Fruit fly (Drosophila melanogaster): ENCODE measurements around the gene CG33500.
A peak's percentile ranks its signal among the peaks of the same experiment; 100 is the strongest.

Gene CG33500

dm6 chr3L:11551949-11552348, 43.5 kb downstream of the CG33500 start (continued):
- TF ChIP-seq Stat92E (GFP tag; optimal IDR thresholded peaks at IDR 0.05), result no peak
- TF ChIP-seq Mad (GFP tag; optimal IDR thresholded peaks at IDR 0.05), result no peak
- 0 out of 2 replicates have a peak, but pooled peaks have one; percentile 18 for TF ChIP-seq CG17328 (GFP tag; IDR thresholded peaks at IDR 0.05)
- 0 out of 2 replicates have a peak, but pooled peaks have one; percentile 9 for TF ChIP-seq ttk (GFP tag; IDR thresholded peaks at IDR 0.05)
- TF ChIP-seq CG15269 (tag; optimal IDR thresholded peaks at IDR 0.05), result peak; percentile 30
- no peak for TF ChIP-seq nau (GFP tag; optimal IDR thresholded peaks at IDR 0.05)
- TF ChIP-seq insv (GFP tag; optimal IDR thresholded peaks at IDR 0.05), result no peak
- no peak for TF ChIP-seq TFAM (GFP tag; optimal IDR thresholded peaks at IDR 0.05)
- TF ChIP-seq Dll (GFP tag; IDR thresholded peaks at IDR 0.05; ENCODE audit: partially characterized antibody), result no peak
- TF ChIP-seq slbo (GFP tag; IDR thresholded peaks at IDR 0.05), result 0 out of 2 replicates have a peak, but pooled peaks have one; percentile 29
- no peak for TF ChIP-seq Dbx (GFP tag; IDR thresholded peaks at IDR 0.05)
- peak; percentile 41 for TF ChIP-seq ATbp (GFP tag; optimal IDR thresholded peaks at IDR 0.05)
- TF ChIP-seq CG32532 (GFP tag; IDR thresholded peaks at IDR 0.05), result no peak; the same call in 1 of the 2 replicates
- TF ChIP-seq CG3847 (GFP tag; IDR thresholded peaks at IDR 0.05), result no peak
- no peak for TF ChIP-seq Deaf1 (tag; optimal IDR thresholded peaks at IDR 0.05)
- no peak; the same call in 1 of the 2 replicates for TF ChIP-seq esg (GFP tag; conservative IDR thresholded peaks at IDR 0.05)
- TF ChIP-seq NFAT (GFP tag; IDR thresholded peaks at IDR 0.05), result no peak
- no peak for TF ChIP-seq gce (GFP tag; IDR thresholded peaks at IDR 0.05)
- TF ChIP-seq stc (GFP tag; IDR thresholded peaks at IDR 0.05), result no peak
- no peak for TF ChIP-seq CG7271 (tag; optimal IDR thresholded peaks at IDR 0.05)
- peak; percentile 68 for TF ChIP-seq Blimp-1 (GFP tag; optimal IDR thresholded peaks at IDR 0.05)
- no peak for TF ChIP-seq lov (optimal IDR thresholded peaks at IDR 0.05)
- no peak for TF ChIP-seq lov (GFP tag; IDR thresholded peaks at IDR 0.05)
- TF ChIP-seq CG18619 (GFP tag; optimal IDR thresholded peaks at IDR 0.05), result no peak
- TF ChIP-seq Ravus (GFP tag; IDR thresholded peaks at IDR 0.05), result no peak
- TF ChIP-seq CG10431 (GFP tag; optimal IDR thresholded peaks at IDR 0.05), result no peak
- TF ChIP-seq CG6765 (GFP tag; optimal IDR thresholded peaks at IDR 0.05), result no peak
- peak; percentile 53 for TF ChIP-seq phol (tag; optimal IDR thresholded peaks at IDR 0.05)
- TF ChIP-seq sens (GFP tag), result peak; percentile 87
- TF ChIP-seq CG10267 (tag; optimal IDR thresholded peaks at IDR 0.05), result peak; percentile 36
- TF ChIP-seq crc (GFP tag; optimal IDR thresholded peaks at IDR 0.05), result no peak
- 0 out of 2 replicates have a peak, but pooled peaks have one; percentile 12 for TF ChIP-seq CG7372 (GFP tag; IDR thresholded peaks at IDR 0.05)
- peak; percentile 22 for TF ChIP-seq CG10462 (GFP tag; optimal IDR thresholded peaks at IDR 0.05)
- no peak for TF ChIP-seq slou (GFP tag; optimal IDR thresholded peaks at IDR 0.05)
- peak; percentile 41 for TF ChIP-seq fd96Cb (tag; optimal IDR thresholded peaks at IDR 0.05)
- no peak for TF ChIP-seq CG31388 (GFP tag; optimal IDR thresholded peaks at IDR 0.05)
- no peak for TF ChIP-seq Mrtf (GFP tag; IDR thresholded peaks at IDR 0.05)
- TF ChIP-seq Max (GFP tag; optimal IDR thresholded peaks at IDR 0.05), result no peak
- TF ChIP-seq Meics (GFP tag; optimal IDR thresholded peaks at IDR 0.05), result no peak
- no peak for TF ChIP-seq CG15073 (GFP tag; optimal IDR thresholded peaks at IDR 0.05)
- TF ChIP-seq CG9876 (GFP tag; optimal IDR thresholded peaks at IDR 0.05), result no peak
- TF ChIP-seq CG8944 (GFP tag; optimal IDR thresholded peaks at IDR 0.05), result no peak
- TF ChIP-seq tup (GFP tag; optimal IDR thresholded peaks at IDR 0.05), result no peak
- TF ChIP-seq CG13424 (tag; optimal IDR thresholded peaks at IDR 0.05), result peak; percentile 42
- peak; percentile 82 for TF ChIP-seq Xrp1 (GFP tag; IDR thresholded peaks at IDR 0.05)
- TF ChIP-seq CG1832 (GFP tag; optimal IDR thresholded peaks at IDR 0.05), result no peak
- no peak for TF ChIP-seq corto (GFP tag; optimal IDR thresholded peaks at IDR 0.05)
- TF ChIP-seq CG17361 (GFP tag; IDR thresholded peaks at IDR 0.05), result peak; percentile 51; the same call in 1 of the 3 replicates
- peak; percentile 53 for TF ChIP-seq Drgx (GFP tag; IDR thresholded peaks at IDR 0.05)
- TF ChIP-seq knrl (GFP tag; IDR thresholded peaks at IDR 0.05; ENCODE audit: partially characterized antibody), result no peak
- peak; percentile 46 for TF ChIP-seq ac (GFP tag; optimal IDR thresholded peaks at IDR 0.05)

Measured in whole organism, embryonic.